Worm (Caenorhabditis elegans) whole organism, midembryonic: ENCODE results near the gene T07D3.2.

ENCODE experiments used
- med-1 ChIP-seq: sonication (generic microtip); optimal IDR thresholded peaks from 2 replicates; lab custom pipeline; 2017; ENCODE audit warnings: missing genetic modification characterization, mild to moderate bottlenecking, missing compliant biosample characterization, antibody characterized with exemption, missing genetic modification reagents; ENCODE audit not compliant: insufficient read depth
- ztf-23 ChIP-seq: fragments of 200-800 bp; sonication (Bioruptor generic); IDR thresholded peaks from 2 replicates; pipeline ENCODE4 v1.3.6; 2022; ENCODE audit warnings: missing genetic modification reagents, missing genetic modification characterization, missing compliant biosample characterization

- no peak for TF ChIP-seq ztf-23 (GFP tag; lab: Robert Waterston, UW)
- no peak for TF ChIP-seq med-1 (GFP tag; lab: Kevin White, UChicago)
Measured at ce11 chrII:953052-953451, 51.3 kb downstream of the T07D3.2 start.
